Worm (Caenorhabditis elegans): ENCODE measurements around the gene C25D7.10.

- TF ChIP-seq F49E8.2 (tag; optimal IDR thresholded peaks at IDR 0.05; ENCODE audit: insufficient read depth) (no peak), snpc-4 (GFP tag; optimal IDR thresholded peaks at IDR 0.05) (no peak), snpc-4 (tag; optimal IDR thresholded peaks at IDR 0.05) (no peak), egl-44 (GFP tag; IDR thresholded peaks at IDR 0.05) (no peak), hmg-20 (GFP tag; IDR thresholded peaks at IDR 0.05) (no peak), fkh-3 (tag; optimal IDR thresholded peaks at IDR 0.05) (no peak), ama-1 (optimal IDR thresholded peaks at IDR 0.05) (no peak), ama-1 (GFP tag; optimal IDR thresholded peaks at IDR 0.05) (no peak), mxl-1 (tag; optimal IDR thresholded peaks at IDR 0.05) (no peak), somi-1 (GFP tag; optimal IDR thresholded peaks at IDR 0.05) (no peak), hlh-12 (tag; optimal IDR thresholded peaks at IDR 0.05) (no peak)
These were observed 32.2 kb downstream of the C25D7.10 start, which contains the start of gene C01G10.1 for ce11 chrV:15099447-15099846.

Data from whole organism, young adult.